Fruit fly (Drosophila melanogaster): Measurements from ENCODE around the gene CG43844.

CG43844 gene

DNA sequence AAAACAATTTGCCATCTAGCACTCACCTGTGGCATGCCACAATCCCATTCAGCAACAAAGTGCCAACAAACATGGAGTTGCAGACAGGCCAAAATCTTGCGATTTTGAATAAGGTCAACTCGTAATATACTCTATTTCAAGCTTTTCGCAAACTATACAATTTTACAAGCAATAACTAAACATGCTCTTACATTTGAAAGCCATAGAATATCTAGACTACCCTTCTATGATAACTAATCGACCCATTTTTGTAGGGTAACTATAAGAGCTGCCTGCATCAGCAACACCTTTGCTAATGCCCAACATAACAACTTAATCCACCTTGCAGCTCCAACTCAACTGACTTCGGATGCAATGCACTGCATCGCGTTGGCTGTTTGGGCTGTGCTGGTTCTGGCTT is 31.2 kb downstream of the CG43844 start (continued):
- TF ChIP-seq achi (GFP tag; optimal IDR thresholded peaks at IDR 0.05) (no peak), CG3919 (GFP tag; optimal IDR thresholded peaks at IDR 0.05) (peak; percentile 44), CG32006 (GFP tag; optimal IDR thresholded peaks at IDR 0.05) (peak; percentile 27), CG3032 (tag; optimal IDR thresholded peaks at IDR 0.05) (no peak), Sox15 (GFP tag; optimal IDR thresholded peaks at IDR 0.05) (no peak)

DNA sequence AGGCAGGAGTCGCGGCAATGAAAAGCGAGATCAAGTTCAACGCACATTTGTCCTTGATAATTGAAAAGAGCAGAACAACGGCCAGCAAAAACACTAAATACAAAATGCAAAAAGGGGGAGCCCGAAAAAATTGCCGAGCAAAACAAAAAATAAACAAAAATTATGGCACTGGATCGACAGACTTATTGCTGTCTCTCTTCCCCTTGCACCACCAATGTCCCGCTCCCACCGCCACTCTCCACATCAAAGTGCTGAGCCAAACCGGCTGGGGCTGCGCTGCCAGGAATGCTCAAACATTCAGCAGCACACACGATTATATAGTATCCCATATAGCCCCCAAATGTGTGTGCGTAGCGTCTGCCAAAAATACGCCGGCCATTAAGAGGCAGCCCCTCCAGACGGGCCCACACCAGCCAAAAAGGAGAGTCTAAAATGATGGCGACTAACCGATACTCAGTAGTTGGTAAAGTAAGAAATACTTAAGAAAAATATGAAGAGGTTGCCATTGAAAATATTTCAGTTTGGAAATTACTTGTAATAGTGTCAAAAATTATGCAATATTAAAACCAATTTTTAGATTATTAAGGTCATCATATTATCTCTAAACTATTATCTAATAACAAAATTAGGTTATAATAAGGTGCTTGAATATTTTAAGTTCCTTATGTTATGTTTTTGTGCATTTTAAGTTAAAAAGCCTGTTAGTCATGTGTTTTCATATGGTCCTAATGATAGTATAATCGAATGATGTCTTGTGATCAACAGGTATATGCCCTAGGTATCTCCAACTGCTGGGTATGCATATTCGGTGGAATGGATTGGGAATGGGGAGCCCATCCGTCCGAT is 32.2 kb downstream of the CG43844 start:
- peak; percentile 60 for TF ChIP-seq OdsH (GFP tag; optimal IDR thresholded peaks at IDR 0.05)
- peak; percentile 71 for TF ChIP-seq CG6792 (GFP tag; optimal IDR thresholded peaks at IDR 0.05)
- TF ChIP-seq CG6854 (GFP tag; optimal IDR thresholded peaks at IDR 0.05): no peak
- no peak for TF ChIP-seq fd85E (GFP tag; optimal IDR thresholded peaks at IDR 0.05)
- TF ChIP-seq ss (GFP tag; optimal IDR thresholded peaks at IDR 0.05): peak; percentile 65 to 81
- TF ChIP-seq svp (GFP tag): peak; percentile 89
- TF ChIP-seq Ets21C (GFP tag; optimal IDR thresholded peaks at IDR 0.05): peak; percentile 27
- peak; percentile 75 for TF ChIP-seq CG34406 (GFP tag; optimal IDR thresholded peaks at IDR 0.05)
- peak; percentile 86 for TF ChIP-seq CG6808 (GFP tag; optimal IDR thresholded peaks at IDR 0.05)
- TF ChIP-seq CG32006 (GFP tag; optimal IDR thresholded peaks at IDR 0.05): peak; percentile 70
- peak; percentile 57 for TF ChIP-seq Sox15 (GFP tag; optimal IDR thresholded peaks at IDR 0.05)
- no peak for TF ChIP-seq Lpt (GFP tag; optimal IDR thresholded peaks at IDR 0.05)
- TF ChIP-seq CG3032 (tag; optimal IDR thresholded peaks at IDR 0.05): peak; percentile 82
- no peak for TF ChIP-seq dac (GFP tag; optimal IDR thresholded peaks at IDR 0.05)
- no peak for TF ChIP-seq Hr38 (GFP tag; optimal IDR thresholded peaks at IDR 0.05)
- TF ChIP-seq vri (GFP tag; optimal IDR thresholded peaks at IDR 0.05): peak; percentile 62
- TF ChIP-seq cyc (GFP tag; optimal IDR thresholded peaks at IDR 0.05): peak; percentile 26
- peak; percentile 66 for TF ChIP-seq CG11762 (GFP tag; optimal IDR thresholded peaks at IDR 0.05; ENCODE audit: insufficient read depth)
- TF ChIP-seq Eip93F (GFP tag; optimal IDR thresholded peaks at IDR 0.05): no peak
- peak; percentile 52 for TF ChIP-seq Hr39 (GFP tag; optimal IDR thresholded peaks at IDR 0.05)
- TF ChIP-seq CG15336 (GFP tag; IDR thresholded peaks at IDR 0.05): peak; percentile 38; the same call in 1 of the 2 replicates
- peak; percentile 76 for TF ChIP-seq achi (GFP tag; optimal IDR thresholded peaks at IDR 0.05)
- TF ChIP-seq spab (GFP tag; optimal IDR thresholded peaks at IDR 0.05): peak; percentile 85
- TF ChIP-seq Sox102F (GFP tag; optimal IDR thresholded peaks at IDR 0.05): peak; percentile 67
- peak; percentile 58 for TF ChIP-seq Smox (GFP tag; optimal IDR thresholded peaks at IDR 0.05)
- TF ChIP-seq dsx (GFP tag; optimal IDR thresholded peaks at IDR 0.05; ENCODE audit: poor library complexity, severe bottlenecking): peak; percentile 71
- TF ChIP-seq CG3919 (GFP tag; optimal IDR thresholded peaks at IDR 0.05): peak; percentile 65
- peak; percentile 54 for TF ChIP-seq Hr4 (GFP tag; optimal IDR thresholded peaks at IDR 0.05)
- TF ChIP-seq CG8319 (GFP tag; optimal IDR thresholded peaks at IDR 0.05): peak; percentile 46
- peak; percentile 76 for TF ChIP-seq Sox14 (GFP tag; optimal IDR thresholded peaks at IDR 0.05)
- peak; percentile 71 for TF ChIP-seq CG10669 (GFP tag; optimal IDR thresholded peaks at IDR 0.05)
- peak; percentile 64 for TF ChIP-seq Blimp-1 (GFP tag; optimal IDR thresholded peaks at IDR 0.05)
- 0 out of 3 replicates have a peak, but pooled peaks have one; percentile 53 for TF ChIP-seq CG6163 (GFP tag; IDR thresholded peaks at IDR 0.05)
- peak; percentile 75 for TF ChIP-seq pdm3 (GFP tag; optimal IDR thresholded peaks at IDR 0.05)
- TF ChIP-seq Eip75B (GFP tag; optimal IDR thresholded peaks at IDR 0.05): peak; percentile 74
- TF ChIP-seq CG4318 (GFP tag; optimal IDR thresholded peaks at IDR 0.05): peak; percentile 38
- peak; percentile 80 for TF ChIP-seq topi (GFP tag; optimal IDR thresholded peaks at IDR 0.05)
- peak; percentile 32 for TF ChIP-seq CG1621 (tag; optimal IDR thresholded peaks at IDR 0.05)
- TF ChIP-seq CG6276 (GFP tag; optimal IDR thresholded peaks at IDR 0.05): peak; percentile 15
- TF ChIP-seq CG9139 (GFP tag; optimal IDR thresholded peaks at IDR 0.05): peak; percentile 32
- TF ChIP-seq CG31627 (GFP tag; optimal IDR thresholded peaks at IDR 0.05): peak; percentile 69
- TF ChIP-seq CG11902 (GFP tag; optimal IDR thresholded peaks at IDR 0.05): peak; percentile 38
- peak; percentile 84 for TF ChIP-seq CG10631 (GFP tag; optimal IDR thresholded peaks at IDR 0.05)
- TF ChIP-seq CG8119 (GFP tag; IDR thresholded peaks at IDR 0.05): peak; percentile 23; the same call in 1 of the 3 replicates
- peak; percentile 28 for TF ChIP-seq CG7368 (GFP tag; optimal IDR thresholded peaks at IDR 0.05)
- no peak for TF ChIP-seq CG11294 (GFP tag; IDR thresholded peaks at IDR 0.05)
- peak; percentile 78 for TF ChIP-seq Met (GFP tag; optimal IDR thresholded peaks at IDR 0.05)

Data from whole organism, prepupa.